Fruit fly (Drosophila melanogaster) whole organism, embryonic: Measurements from ENCODE around the gene Trl.

ENCODE experiments used
- Antp ChIP-seq: fragments of 200-800 bp; sonication (Bioruptor generic); optimal IDR thresholded peaks from 3 replicates; lab custom pipeline; 2016; ENCODE audit warnings: missing biosample characterization, missing genetic modification characterization
- Atf6 ChIP-seq: fragments of 200-800 bp; sonication (Bioruptor generic); IDR thresholded peaks from 2 replicates; pipeline ENCODE4 v1.3.6; 2022; ENCODE audit warnings: missing biosample characterization, missing genetic modification characterization
- B-H2 ChIP-seq: fragments of 200-800 bp; sonication (Bioruptor generic); optimal IDR thresholded peaks from 2 replicates; lab custom pipeline; 2018; ENCODE audit warnings: missing biosample characterization, mild to moderate bottlenecking, missing genetic modification characterization
- CG10366 ChIP-seq: fragments of 200-800 bp; sonication (Bioruptor generic); IDR thresholded peaks from 2 replicates; pipeline ENCODE4 v1.3.6; 2022; ENCODE audit warnings: missing biosample characterization, missing genetic modification characterization
- CG11504 ChIP-seq: fragments of 200-800 bp; sonication (Bioruptor generic); optimal IDR thresholded peaks from 3 replicates; lab custom pipeline; 2019; ENCODE audit warnings: missing biosample characterization, mild to moderate bottlenecking, missing genetic modification characterization, moderate library complexity
- CG12942 ChIP-seq: fragments of 200-800 bp; sonication (Bioruptor generic); optimal IDR thresholded peaks from 3 replicates; lab custom pipeline; 2016; ENCODE audit warnings: missing biosample characterization, missing genetic modification characterization
- CG13287 ChIP-seq: fragments of 200-800 bp; sonication (Bioruptor generic); IDR thresholded peaks from 2 replicates; pipeline ENCODE4 v1.3.6; 2022; ENCODE audit warnings: missing biosample characterization, missing genetic modification characterization; ENCODE audit not compliant: partially characterized antibody
- CG17186 ChIP-seq: fragments of 200-800 bp; sonication (Bioruptor generic); optimal IDR thresholded peaks from 3 replicates; lab custom pipeline; 2017; ENCODE audit warnings: missing biosample characterization, missing genetic modification reagents, missing genetic modification characterization
- CG17568 ChIP-seq: fragments of 200-800 bp; sonication (Bioruptor generic); optimal IDR thresholded peaks from 2 replicates; lab custom pipeline; 2018; ENCODE audit warnings: missing biosample characterization, mild to moderate bottlenecking, missing genetic modification characterization, moderate library complexity
- CG2116 ChIP-seq: fragments of 200-800 bp; sonication (Bioruptor generic); optimal IDR thresholded peaks from 3 replicates; lab custom pipeline; 2018; ENCODE audit warnings: missing biosample characterization, mild to moderate bottlenecking, missing genetic modification characterization
- CG2199 ChIP-seq: fragments of 200-800 bp; sonication (Bioruptor generic); IDR thresholded peaks from 3 replicates; pipeline ENCODE4 v1.3.6; 2022; ENCODE audit warnings: missing biosample characterization, missing genetic modification characterization
- CG31441 ChIP-seq: fragments of 200-800 bp; sonication (Bioruptor generic); IDR thresholded peaks from 2 replicates; pipeline ENCODE4 v1.3.6; 2022; ENCODE audit warnings: missing biosample characterization, missing genetic modification characterization
- CG42726 ChIP-seq: fragments of 200-800 bp; sonication (Bioruptor generic); IDR thresholded peaks from 2 replicates; pipeline ENCODE4 v1.3.6; 2022; ENCODE audit warnings: missing biosample characterization, missing genetic modification characterization; ENCODE audit not compliant: partially characterized antibody
- CG6175 ChIP-seq: fragments of 200-800 bp; sonication (Bioruptor generic); IDR thresholded peaks from 3 replicates; pipeline ENCODE4 v1.3.6; 2022; ENCODE audit warnings: missing biosample characterization, missing genetic modification characterization
- CG6689 ChIP-seq: fragments of 200-800 bp; sonication (Bioruptor generic); IDR thresholded peaks from 2 replicates; pipeline ENCODE4 v1.3.6; 2022; ENCODE audit warnings: missing biosample characterization, missing genetic modification characterization
- CG6791 ChIP-seq: fragments of 200-800 bp; sonication (Bioruptor generic); IDR thresholded peaks from 3 replicates; pipeline ENCODE4 v1.3.6; 2022; ENCODE audit warnings: missing biosample characterization, missing genetic modification characterization; ENCODE audit not compliant: partially characterized antibody
- CG7271 ChIP-seq: fragments of 200-800 bp; sonication (Bioruptor generic); optimal IDR thresholded peaks from 2 replicates; lab custom pipeline; 2018; ENCODE audit warnings: missing biosample characterization, mild to moderate bottlenecking, missing genetic modification characterization, moderate library complexity
- CG7786 ChIP-seq: fragments of 200-800 bp; sonication (Bioruptor generic); optimal IDR thresholded peaks from 2 replicates; lab custom pipeline; 2016; ENCODE audit warnings: missing biosample characterization, missing genetic modification characterization
- CG8765 ChIP-seq: fragments of 200-800 bp; sonication (Bioruptor generic); IDR thresholded peaks from 2 replicates; pipeline ENCODE4 v1.3.6; 2022; ENCODE audit warnings: missing biosample characterization, missing genetic modification characterization
- CG8944 ChIP-seq: fragments of 200-800 bp; sonication (Bioruptor generic); optimal IDR thresholded peaks from 3 replicates; lab custom pipeline; 2016; ENCODE audit warnings: missing biosample characterization, missing genetic modification characterization
- Drgx ChIP-seq: fragments of 200-800 bp; sonication (Bioruptor generic); IDR thresholded peaks from 2 replicates; pipeline ENCODE4 v1.3.6; 2022; ENCODE audit warnings: missing biosample characterization, missing genetic modification characterization
- Fer1 ChIP-seq: fragments of 200-800 bp; sonication (Bioruptor generic); optimal IDR thresholded peaks from 2 replicates; lab custom pipeline; 2017; ENCODE audit warnings: missing biosample characterization, mild to moderate bottlenecking, missing genetic modification characterization
- Hey ChIP-seq: fragments of 200-800 bp; sonication (Bioruptor generic); optimal IDR thresholded peaks from 3 replicates; lab custom pipeline; 2018; ENCODE audit warnings: missing biosample characterization, mild to moderate bottlenecking, missing genetic modification characterization
- Hr51 ChIP-seq, 2 experiments: fragments of 200-800 bp; sonication (Bioruptor generic); optimal IDR thresholded peaks; 2 replicates in 1 of 2; 3 replicates in 1 of 2; lab custom pipeline; 2016 to 2018; ENCODE audit warnings: missing biosample characterization in 2 of 2, missing genetic modification characterization in 2 of 2, mild to moderate bottlenecking in 1 of 2, moderate library complexity in 1 of 2
- Jarid2 ChIP-seq: fragments of 200-800 bp; sonication (Bioruptor generic); optimal IDR thresholded peaks from 3 replicates; lab custom pipeline; 2017; ENCODE audit warnings: mild to moderate bottlenecking, missing biosample characterization, missing genetic modification reagents, missing genetic modification characterization
- Lhr ChIP-seq: fragments of 200-800 bp; sonication (Bioruptor generic); optimal IDR thresholded peaks from 3 replicates; lab custom pipeline; 2017; ENCODE audit warnings: mild to moderate bottlenecking, missing biosample characterization, missing genetic modification reagents, missing genetic modification characterization
- Poxn ChIP-seq: fragments of 200-800 bp; sonication (Bioruptor generic); IDR thresholded peaks from 2 replicates; pipeline ENCODE4 v1.3.6; 2022; ENCODE audit warnings: missing biosample characterization, missing genetic modification characterization
- Sox102F ChIP-seq: fragments of 200-800 bp; sonication (Bioruptor generic); optimal IDR thresholded peaks from 2 replicates; lab custom pipeline; 2018; ENCODE audit warnings: missing biosample characterization, mild to moderate bottlenecking, missing genetic modification characterization, moderate library complexity
- Sry-β ChIP-seq: fragments of 200-800 bp; sonication (Bioruptor generic); optimal IDR thresholded peaks from 2 replicates; lab custom pipeline; 2018; ENCODE audit warnings: missing biosample characterization, mild to moderate bottlenecking, missing genetic modification characterization, moderate library complexity
- al ChIP-seq: fragments of 200-800 bp; sonication (Bioruptor generic); IDR thresholded peaks from 2 replicates; pipeline ENCODE4 v1.3.6; 2022; ENCODE audit warnings: missing biosample characterization, missing genetic modification characterization
- bsh ChIP-seq, 2 experiments: fragments of 200-800 bp; sonication (Bioruptor generic); optimal IDR thresholded peaks; 2 replicates each; lab custom pipeline; 2017 to 2018; ENCODE audit warnings: mild to moderate bottlenecking in 2 of 2, missing biosample characterization in 2 of 2, missing genetic modification characterization in 2 of 2, moderate library complexity in 1 of 2
- cg ChIP-seq: fragments of 200-800 bp; sonication (Bioruptor generic); optimal IDR thresholded peaks from 3 replicates; lab custom pipeline; 2019; ENCODE audit warnings: missing biosample characterization, mild to moderate bottlenecking, missing genetic modification characterization, moderate library complexity
- crc ChIP-seq: fragments of 200-800 bp; sonication (Bioruptor generic); optimal IDR thresholded peaks from 2 replicates; lab custom pipeline; 2016; ENCODE audit warnings: missing biosample characterization, missing genetic modification characterization
- crol ChIP-seq: fragments of 200-800 bp; sonication (Bioruptor generic); IDR thresholded peaks from 2 replicates; pipeline ENCODE4 v1.3.6; 2022; ENCODE audit warnings: missing biosample characterization, missing genetic modification characterization
- dimm ChIP-seq: fragments of 200-800 bp; sonication (Bioruptor generic); IDR thresholded peaks from 2 replicates; pipeline ENCODE4 v1.3.6; 2022; ENCODE audit warnings: missing biosample characterization, missing genetic modification characterization
- ems ChIP-seq: fragments of 200-800 bp; sonication (Bioruptor generic); optimal IDR thresholded peaks from 3 replicates; lab custom pipeline; 2016; ENCODE audit warnings: missing biosample characterization, missing genetic modification characterization
- fd3F ChIP-seq: fragments of 200-800 bp; sonication (Bioruptor generic); optimal IDR thresholded peaks from 2 replicates; lab custom pipeline; 2018; ENCODE audit warnings: missing biosample characterization, mild to moderate bottlenecking, missing genetic modification characterization, moderate library complexity
- hb ChIP-seq: fragments of 200-800 bp; sonication (Bioruptor generic); IDR thresholded peaks from 3 replicates; pipeline ENCODE4 v1.3.6; 2022; ENCODE audit warnings: missing biosample characterization, missing genetic modification characterization; ENCODE audit not compliant: partially characterized antibody
- otp ChIP-seq: fragments of 200-800 bp; sonication (Bioruptor generic); IDR thresholded peaks from 3 replicates; pipeline ENCODE4, ENCODE4 v1.3.6; 2022; ENCODE audit warnings: missing biosample characterization, missing genetic modification characterization
- pfk ChIP-seq: fragments of 200-800 bp; sonication (Bioruptor generic); optimal IDR thresholded peaks from 2 replicates; lab custom pipeline; 2018; ENCODE audit warnings: missing biosample characterization, mild to moderate bottlenecking, missing genetic modification characterization, moderate library complexity
- pita ChIP-seq: fragments of 200-800 bp; sonication (Bioruptor generic); optimal IDR thresholded peaks from 2 replicates; lab custom pipeline; 2017; ENCODE audit warnings: missing biosample characterization, mild to moderate bottlenecking, missing genetic modification characterization
- pros ChIP-seq: fragments of 200-800 bp; sonication (Bioruptor generic); optimal IDR thresholded peaks from 3 replicates; lab custom pipeline; 2019; ENCODE audit warnings: missing biosample characterization, mild to moderate bottlenecking, missing genetic modification characterization, moderate library complexity
- pzg ChIP-seq: fragments of 200-800 bp; sonication (Bioruptor generic); optimal IDR thresholded peaks from 3 replicates; lab custom pipeline; 2018; ENCODE audit warnings: missing biosample characterization, mild to moderate bottlenecking, missing genetic modification characterization, moderate library complexity
- salm ChIP-seq: fragments of 200-800 bp; sonication (Bioruptor generic); optimal IDR thresholded peaks from 2 replicates; lab custom pipeline; 2018; ENCODE audit warnings: missing biosample characterization, mild to moderate bottlenecking, missing genetic modification characterization
- sug ChIP-seq: fragments of 200-800 bp; optimal IDR thresholded peaks from 2 replicates; lab custom pipeline; 2019; ENCODE audit warnings: missing biosample characterization, mild to moderate bottlenecking, missing genetic modification characterization, moderate library complexity
- trem ChIP-seq: fragments of 200-800 bp; optimal IDR thresholded peaks from 3 replicates; lab custom pipeline; 2019; ENCODE audit warnings: missing biosample characterization, mild to moderate bottlenecking, missing genetic modification characterization, moderate library complexity
- tup ChIP-seq: fragments of 200-800 bp; sonication (Bioruptor generic); optimal IDR thresholded peaks from 2 replicates; lab custom pipeline; 2016; ENCODE audit warnings: missing biosample characterization, mild to moderate bottlenecking, missing genetic modification characterization, moderate library complexity
- wek ChIP-seq: fragments of 200-800 bp; sonication (Bioruptor generic); optimal IDR thresholded peaks from 3 replicates; lab custom pipeline; 2018; ENCODE audit warnings: missing biosample characterization, mild to moderate bottlenecking, missing genetic modification characterization, moderate library complexity

The Trl gene

dm6 chr3L:14759984-14760626 is 744 bp downstream of the Trl start (continued):
- TF ChIP-seq crol (peak; percentile 99), CG13287 (GFP tag; lab: Robert Waterston, UW) (peak; percentile 28; the same call in 1 of the 2 replicates), CG10366 (GFP tag; lab: Robert Waterston, UW) (peak; percentile 69), CG6175 (GFP tag; lab: Robert Waterston, UW) (no peak), CG8765 (GFP tag; lab: Robert Waterston, UW) (0 out of 2 replicates have a peak, but pooled peaks have one; percentile 6), bsh (GFP tag; optimal IDR thresholded peaks at IDR 0.05; lab: Kevin White, UChicago) (peak in 1 of 2 experiments; percentile 83), Atf6 (GFP tag; lab: Robert Waterston, UW) (peak; percentile 81), CG2116 (GFP tag; lab: Kevin White, UChicago) (peak; percentile 35), pzg (GFP tag; lab: Kevin White, UChicago) (no peak), B-H2 (GFP tag; lab: Kevin White, UChicago) (no peak), CG6689 (GFP tag; lab: Robert Waterston, UW) (peak; percentile 52), Antp (GFP tag; lab: Kevin White, UChicago) (peak; percentile 65), CG17186 (GFP tag; lab: Kevin White, UChicago) (no peak), fd3F (GFP tag; lab: Kevin White, UChicago) (peak; percentile 61), hb (GFP tag; lab: Robert Waterston, UW) (no peak), Fer1 (peak; percentile 68), dimm (no peak), CG31441 (peak; percentile 71; the same call in 1 of the 2 replicates), CG7271 (tag; lab: Kevin White, UChicago) (peak; percentile 21), cg (GFP tag; lab: Kevin White, UChicago) (peak; percentile 18), Hr51 (GFP tag; optimal IDR thresholded peaks at IDR 0.05; lab: Kevin White, UChicago) (peak; percentile 44 to 86), CG2199 (GFP tag; lab: Robert Waterston, UW) (0 out of 3 replicates have a peak, but pooled peaks have one; percentile 34), wek (no peak), CG6791 (GFP tag; lab: Robert Waterston, UW) (0 out of 3 replicates have a peak, but pooled peaks have one; percentile 44), pros (no peak), ems (GFP tag; lab: Kevin White, UChicago) (peak; percentile 63), Sox102F (peak; percentile 81), CG12942 (peak; percentile 59), Lhr (GFP tag; lab: Kevin White, UChicago) (peak; percentile 26), al (GFP tag; lab: Robert Waterston, UW) (no peak), Sry-β (GFP tag; lab: Kevin White, UChicago) (no peak), Drgx (GFP tag; lab: Robert Waterston, UW) (peak; percentile 64; the same call in 1 of the 2 replicates), Hey (tag; lab: Kevin White, UChicago) (no peak), crc (GFP tag; lab: Kevin White, UChicago) (no peak), pita (GFP tag; lab: Kevin White, UChicago) (no peak), tup (GFP tag; lab: Kevin White, UChicago) (no peak), salm (peak; percentile 25), Poxn (GFP tag; lab: Robert Waterston, UW) (no peak), sug (tag; lab: Kevin White, UChicago) (no peak), Jarid2 (GFP tag; lab: Kevin White, UChicago) (no peak), trem (tag; lab: Kevin White, UChicago) (peak; percentile 7), otp (GFP tag; lab: Robert Waterston, UW) (peak; percentile 33; the same call in 2 of the 3 replicates), CG7786 (peak; percentile 70), pfk (GFP tag; lab: Kevin White, UChicago) (no peak), CG8944 (GFP tag; lab: Kevin White, UChicago) (peak; percentile 28), CG17568 (GFP tag; lab: Kevin White, UChicago) (peak; percentile 52), CG42726 (GFP tag; lab: Robert Waterston, UW) (0 out of 2 replicates have a peak, but pooled peaks have one; percentile 28), CG11504 (tag; lab: Kevin White, UChicago) (peak; percentile 78)
